Fruit fly (Drosophila melanogaster) whole organism, adult: ENCODE measurements around the gene CG9682.
A peak's percentile ranks its signal among the peaks of the same experiment; 100 is the strongest.

ENCODE experiments used
- CG14711 ChIP-seq: fragments of 200-800 bp; sonication (Bioruptor generic); optimal IDR thresholded peaks from 2 replicates; lab custom pipeline; 2018; ENCODE audit warnings: missing biosample characterization, mild to moderate bottlenecking, missing genetic modification characterization, moderate library complexity
- CG33017 ChIP-seq: fragments of 200-800 bp; sonication (Bioruptor generic); optimal IDR thresholded peaks from 2 replicates; lab custom pipeline; 2018; ENCODE audit warnings: missing biosample characterization, mild to moderate bottlenecking, missing genetic modification characterization, moderate library complexity
- CG7045 ChIP-seq: fragments of 200-800 bp; sonication (Bioruptor generic); optimal IDR thresholded peaks from 2 replicates; lab custom pipeline; 2017; ENCODE audit warnings: missing biosample characterization, mild to moderate bottlenecking, missing genetic modification characterization
- Crg-1 ChIP-seq: fragments of 200-800 bp; sonication (Bioruptor generic); optimal IDR thresholded peaks from 2 replicates; lab custom pipeline; 2016; ENCODE audit warnings: missing biosample characterization, missing genetic modification characterization
- bab1 ChIP-seq: fragments of 200-800 bp; sonication (Bioruptor generic); optimal IDR thresholded peaks from 3 replicates; lab custom pipeline; 2019; ENCODE audit warnings: missing biosample characterization, mild to moderate bottlenecking, missing genetic modification characterization, moderate library complexity
- kay ChIP-seq: fragments of 200-800 bp; sonication (Bioruptor generic); peaks from one replicate; lab custom pipeline; 2016; ENCODE audit warnings: missing biosample characterization, missing genetic modification characterization, borderline replicate concordance
- pad ChIP-seq: fragments of 200-800 bp; sonication (Bioruptor generic); optimal IDR thresholded peaks from 3 replicates; lab custom pipeline; 2017; ENCODE audit warnings: missing biosample characterization, missing genetic modification characterization, mild to moderate bottlenecking, moderate library complexity, missing genetic modification reagents

DNA sequence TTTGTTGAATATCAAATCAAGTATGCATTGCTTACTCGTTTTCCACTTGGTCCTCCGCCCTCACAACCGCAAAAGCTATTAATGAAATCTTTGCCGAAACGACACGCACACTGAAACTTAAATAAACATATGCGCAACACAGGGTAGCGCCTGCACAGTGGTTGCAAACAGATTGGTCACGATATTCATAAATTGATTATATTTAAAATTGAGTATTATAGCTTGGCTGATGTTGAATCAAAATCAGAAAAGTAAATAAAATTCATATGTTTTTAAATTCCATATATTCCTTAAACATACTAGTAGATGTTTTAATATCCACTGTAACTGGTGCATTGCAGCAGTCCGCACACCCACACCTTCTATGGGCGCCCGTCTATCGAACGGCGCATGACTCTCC is 33.2 kb downstream of the CG9682 start:
- TF ChIP-seq CG14711, result no peak
- TF ChIP-seq bab1, result no peak
- peak; percentile 3 for TF ChIP-seq kay (GFP tag; lab: Kevin White, UChicago)
- no peak for TF ChIP-seq pad (GFP tag; lab: Kevin White, UChicago)
- no peak for TF ChIP-seq CG7045 (GFP tag; lab: Kevin White, UChicago)
- no peak for TF ChIP-seq Crg-1 (GFP tag; lab: Kevin White, UChicago)
- TF ChIP-seq CG33017 (tag; lab: Kevin White, UChicago), result no peak
